Worm (Caenorhabditis elegans) whole organism, L4 larva: ENCODE measurements around the gene F13B6.2.

ENCODE experiments used
- D1046.2 ChIP-seq: fragments of 200-800 bp; sonication (Bioruptor generic); IDR thresholded peaks from 2 replicates; pipeline ENCODE4 v1.3.6; 2022; ENCODE audit warnings: missing genetic modification characterization, missing compliant biosample characterization
- ceh-28 ChIP-seq: fragments of 150-350 bp; optimal IDR thresholded peaks from 2 replicates; lab custom pipeline; 2014; ENCODE audit warnings: missing biosample characterization, missing genetic modification reagents, missing genetic modification characterization
- lin-29 ChIP-seq: fragments of 200-800 bp; sonication (Bioruptor generic); IDR thresholded peaks from 2 replicates; pipeline ENCODE4 v1.3.6; 2022; ENCODE audit warnings: missing genetic modification reagents, missing genetic modification characterization, missing compliant biosample characterization
- lin-39 ChIP-seq: fragments of 150-350 bp; optimal IDR thresholded peaks from 2 replicates; lab custom pipeline; 2014; ENCODE audit warnings: missing biosample characterization, missing genetic modification reagents, missing genetic modification characterization
- mdl-1 ChIP-seq, 2 experiments: fragments of 150-350 bp in 1 of 2; sonication (generic microtip) in 1 of 2; optimal IDR thresholded peaks; 2 replicates each; lab custom pipeline; 2014 to 2017; ENCODE audit warnings: missing biosample characterization in 2 of 2, missing genetic modification characterization in 2 of 2
- nhr-42 ChIP-seq: fragments of 200-800 bp; sonication (Bioruptor generic); IDR thresholded peaks from 2 replicates; pipeline ENCODE4 v1.3.6; 2022; ENCODE audit warnings: missing genetic modification characterization, missing compliant biosample characterization
- pqm-1 ChIP-seq: sonication (generic microtip); optimal IDR thresholded peaks from 2 replicates; lab custom pipeline; 2017; ENCODE audit warnings: missing biosample characterization, missing genetic modification characterization
- skn-1 ChIP-seq: fragments of 150-350 bp; optimal IDR thresholded peaks from 2 replicates; lab custom pipeline; 2014; ENCODE audit warnings: missing biosample characterization, missing genetic modification characterization

- TF ChIP-seq mdl-1 (tag; optimal IDR thresholded peaks at IDR 0.05; lab: Kevin White, UChicago) = no peak
- TF ChIP-seq nhr-42 (GFP tag; lab: Robert Waterston, UW) = no peak
- no peak for TF ChIP-seq lin-29
- TF ChIP-seq D1046.2 = no peak
- no peak for TF ChIP-seq ceh-28 (tag; lab: Kevin White, UChicago)
- no peak for TF ChIP-seq lin-39 (tag; lab: Kevin White, UChicago)
- no peak for TF ChIP-seq pqm-1 (tag; lab: Kevin White, UChicago)
- TF ChIP-seq skn-1 = no peak
Measured at ce11 chrIV:7428998-7429397, 31.1 kb downstream of the F13B6.2 start.
